Fruit fly (Drosophila melanogaster) whole organism, embryonic: ENCODE data around the gene CG12728.

Source experiments
- Abd-B ChIP-seq: fragments of 200-800 bp; sonication (Bioruptor generic); optimal IDR thresholded peaks from 2 replicates; lab custom pipeline; 2018; ENCODE audit warnings: missing biosample characterization, mild to moderate bottlenecking, missing genetic modification characterization, moderate library complexity
- B-H2 ChIP-seq: fragments of 200-800 bp; sonication (Bioruptor generic); optimal IDR thresholded peaks from 2 replicates; lab custom pipeline; 2018; ENCODE audit warnings: missing biosample characterization, mild to moderate bottlenecking, missing genetic modification characterization
- Blimp-1 ChIP-seq: fragments of 200-800 bp; sonication (Bioruptor generic); optimal IDR thresholded peaks from 3 replicates; lab custom pipeline; 2018; ENCODE audit warnings: missing biosample characterization, missing genetic modification characterization, mild to moderate bottlenecking, moderate library complexity, missing genetic modification reagents
- CG10267 ChIP-seq: fragments of 200-800 bp; sonication (Bioruptor generic); optimal IDR thresholded peaks from 2 replicates; lab custom pipeline; 2018; ENCODE audit warnings: missing biosample characterization, mild to moderate bottlenecking, missing genetic modification characterization, moderate library complexity
- CG10366 ChIP-seq: fragments of 200-800 bp; sonication (Bioruptor generic); IDR thresholded peaks from 2 replicates; pipeline ENCODE4 v1.3.6; 2022; ENCODE audit warnings: missing biosample characterization, missing genetic modification characterization
- CG13894 ChIP-seq: fragments of 200-800 bp; sonication (Bioruptor generic); optimal IDR thresholded peaks from 3 replicates; lab custom pipeline; 2018; ENCODE audit warnings: missing biosample characterization, mild to moderate bottlenecking, missing genetic modification characterization, moderate library complexity
- CG15073 ChIP-seq: fragments of 200-800 bp; sonication (Bioruptor generic); optimal IDR thresholded peaks from 2 replicates; lab custom pipeline; 2016; ENCODE audit warnings: missing biosample characterization, missing genetic modification characterization
- CG17568 ChIP-seq: fragments of 200-800 bp; sonication (Bioruptor generic); optimal IDR thresholded peaks from 2 replicates; lab custom pipeline; 2018; ENCODE audit warnings: missing biosample characterization, mild to moderate bottlenecking, missing genetic modification characterization, moderate library complexity
- CG2129 ChIP-seq: fragments of 200-800 bp; sonication (Bioruptor generic); IDR thresholded peaks from 2 replicates; pipeline ENCODE4 v1.3.6; 2022; ENCODE audit warnings: missing biosample characterization, missing genetic modification characterization; ENCODE audit not compliant: partially characterized antibody
- CG2712 ChIP-seq: fragments of 200-800 bp; optimal IDR thresholded peaks from 3 replicates; lab custom pipeline; 2019; ENCODE audit warnings: missing biosample characterization, mild to moderate bottlenecking, missing genetic modification characterization, moderate library complexity
- CG3847 ChIP-seq: fragments of 200-800 bp; sonication (Bioruptor generic); IDR thresholded peaks from 2 replicates; pipeline ENCODE4 v1.3.6; 2022; ENCODE audit warnings: missing biosample characterization, missing genetic modification characterization
- CG43689 ChIP-seq: fragments of 200-800 bp; sonication (Bioruptor generic); IDR thresholded peaks from 2 replicates; pipeline ENCODE4 v1.3.6; 2022; ENCODE audit warnings: missing biosample characterization, missing genetic modification characterization
- CG4617 ChIP-seq: fragments of 200-800 bp; sonication (Bioruptor generic); optimal IDR thresholded peaks from 3 replicates; lab custom pipeline; 2016; ENCODE audit warnings: missing biosample characterization, missing genetic modification characterization, borderline replicate concordance
- CG4730 ChIP-seq: fragments of 200-800 bp; sonication (Bioruptor generic); IDR thresholded peaks from 2 replicates; pipeline ENCODE4 v1.3.6; 2022; ENCODE audit warnings: missing biosample characterization, missing genetic modification characterization
- CG6175 ChIP-seq: fragments of 200-800 bp; sonication (Bioruptor generic); IDR thresholded peaks from 3 replicates; pipeline ENCODE4 v1.3.6; 2022; ENCODE audit warnings: missing biosample characterization, missing genetic modification characterization
- CG6683 ChIP-seq: fragments of 200-800 bp; sonication (Bioruptor generic); optimal IDR thresholded peaks from 2 replicates; lab custom pipeline; 2017; ENCODE audit warnings: missing biosample characterization, mild to moderate bottlenecking, missing genetic modification characterization, missing genetic modification reagents
- CG7928 ChIP-seq: fragments of 200-800 bp; sonication (Bioruptor generic); optimal IDR thresholded peaks from 2 replicates; lab custom pipeline; 2017; ENCODE audit warnings: missing biosample characterization, mild to moderate bottlenecking, missing genetic modification characterization
- CrebB ChIP-seq: fragments of 200-800 bp; sonication (Bioruptor generic); optimal IDR thresholded peaks from 3 replicates; lab custom pipeline; 2018; ENCODE audit warnings: missing biosample characterization, mild to moderate bottlenecking, missing genetic modification characterization
- Dref ChIP-seq: fragments of 200-800 bp; sonication (Bioruptor generic); IDR thresholded peaks from 2 replicates; pipeline ENCODE4 v1.3.6; 2022; ENCODE audit warnings: missing biosample characterization, missing genetic modification characterization
- Eip74EF ChIP-seq, 2 experiments: fragments of 200-800 bp in 1 of 2; fragments of >200 bp in 1 of 2; sonication (Bioruptor generic) in 1 of 2; optimal IDR thresholded peaks; 2 replicates each; lab custom pipeline; 2017 to 2019; ENCODE audit warnings: missing biosample characterization in 2 of 2, missing genetic modification characterization in 2 of 2, mild to moderate bottlenecking in 1 of 2, moderate library complexity in 1 of 2
- Ets97D ChIP-seq: fragments of 200-800 bp; sonication (Bioruptor generic); optimal IDR thresholded peaks from 3 replicates; lab custom pipeline; 2016; ENCODE audit warnings: missing biosample characterization, missing genetic modification characterization
- H2.0 ChIP-seq: fragments of 200-800 bp; sonication (Bioruptor generic); IDR thresholded peaks from 2 replicates; pipeline ENCODE4 v1.3.6; 2022; ENCODE audit warnings: missing biosample characterization, missing genetic modification characterization
- HmgZ ChIP-seq: fragments of 200-800 bp; sonication (Bioruptor generic); optimal IDR thresholded peaks from 2 replicates; lab custom pipeline; 2018; ENCODE audit warnings: missing biosample characterization, mild to moderate bottlenecking, missing genetic modification characterization
- MTF-1 ChIP-seq: fragments of 200-800 bp; sonication (Bioruptor generic); optimal IDR thresholded peaks from 2 replicates; lab custom pipeline; 2018; ENCODE audit warnings: missing biosample characterization, mild to moderate bottlenecking, missing genetic modification characterization, borderline replicate concordance
- Mes4 ChIP-seq: fragments of 200-800 bp; sonication (Bioruptor generic); optimal IDR thresholded peaks from 2 replicates; lab custom pipeline; 2016; ENCODE audit warnings: missing biosample characterization, missing genetic modification characterization
- NC2α ChIP-seq: fragments of 200-800 bp; sonication (Bioruptor generic); optimal IDR thresholded peaks from 2 replicates; lab custom pipeline; 2016; ENCODE audit warnings: missing biosample characterization, missing genetic modification characterization
- NC2β ChIP-seq: fragments of 200-800 bp; sonication (Bioruptor generic); optimal IDR thresholded peaks from 2 replicates; lab custom pipeline; 2016; ENCODE audit warnings: missing biosample characterization, missing genetic modification characterization
- NK7.1 ChIP-seq: fragments of 200-800 bp; sonication (Bioruptor generic); optimal IDR thresholded peaks from 3 replicates; lab custom pipeline; 2016; ENCODE audit warnings: missing biosample characterization, missing genetic modification characterization
- Sin3A ChIP-seq: fragments of >200 bp; optimal IDR thresholded peaks from 2 replicates; lab custom pipeline; 2018
- Sox100B ChIP-seq: fragments of 200-800 bp; sonication (Bioruptor generic); optimal IDR thresholded peaks from 3 replicates; lab custom pipeline; 2018; ENCODE audit warnings: missing biosample characterization, mild to moderate bottlenecking, missing genetic modification characterization
- abd-A ChIP-seq: fragments of 200-800 bp; sonication (Bioruptor generic); optimal IDR thresholded peaks from 3 replicates; lab custom pipeline; 2019; ENCODE audit warnings: missing biosample characterization, mild to moderate bottlenecking, missing genetic modification characterization, moderate library complexity
- ara ChIP-seq: fragments of 200-800 bp; sonication (Bioruptor generic); IDR thresholded peaks from 2 replicates; pipeline ENCODE4 v1.3.6; 2022; ENCODE audit warnings: missing biosample characterization, missing genetic modification characterization
- ato ChIP-seq: fragments of 200-800 bp; sonication (Bioruptor generic); IDR thresholded peaks from 2 replicates; pipeline ENCODE4 v1.3.6; 2022; ENCODE audit warnings: missing biosample characterization, missing genetic modification characterization; ENCODE audit not compliant: partially characterized antibody
- az2 ChIP-seq: fragments of 200-800 bp; sonication (Bioruptor generic); optimal IDR thresholded peaks from 3 replicates; lab custom pipeline; 2016; ENCODE audit warnings: missing biosample characterization, missing genetic modification characterization
- cato ChIP-seq: fragments of 200-800 bp; sonication (Bioruptor generic); optimal IDR thresholded peaks from 2 replicates; lab custom pipeline; 2016; ENCODE audit warnings: missing biosample characterization, missing genetic modification characterization, borderline replicate concordance
- exex ChIP-seq: fragments of 200-800 bp; sonication (Bioruptor generic); optimal IDR thresholded peaks from 4 replicates; lab custom pipeline; 2018; ENCODE audit warnings: missing biosample characterization, mild to moderate bottlenecking, missing genetic modification characterization, moderate library complexity
- fd96Cb ChIP-seq: fragments of 200-800 bp; sonication (Bioruptor generic); optimal IDR thresholded peaks from 2 replicates; lab custom pipeline; 2018; ENCODE audit warnings: missing biosample characterization, mild to moderate bottlenecking, missing genetic modification characterization, moderate library complexity
- grau ChIP-seq: fragments of 200-800 bp; optimal IDR thresholded peaks from 3 replicates; lab custom pipeline; 2019; ENCODE audit warnings: missing biosample characterization, mild to moderate bottlenecking, missing genetic modification characterization, moderate library complexity
- ind ChIP-seq: fragments of 200-800 bp; sonication (Bioruptor generic); optimal IDR thresholded peaks from 3 replicates; lab custom pipeline; 2016; ENCODE audit warnings: missing biosample characterization, missing genetic modification characterization
- kay ChIP-seq: fragments of 200-800 bp; sonication (Bioruptor generic); optimal IDR thresholded peaks from 2 replicates; lab custom pipeline; 2016; ENCODE audit warnings: missing biosample characterization, missing genetic modification characterization
- oc ChIP-seq: fragments of 200-800 bp; sonication (Bioruptor generic); optimal IDR thresholded peaks from 2 replicates; lab custom pipeline; 2018; ENCODE audit warnings: missing biosample characterization, mild to moderate bottlenecking, missing genetic modification characterization, moderate library complexity
- onecut ChIP-seq: fragments of 200-800 bp; sonication (Bioruptor generic); IDR thresholded peaks from 2 replicates; pipeline ENCODE4 v1.3.6; 2022; ENCODE audit warnings: missing biosample characterization, missing genetic modification characterization
- slp2 ChIP-seq: fragments of 200-800 bp; sonication (Bioruptor generic); optimal IDR thresholded peaks from 2 replicates; lab custom pipeline; 2016; ENCODE audit warnings: missing biosample characterization, missing genetic modification characterization
- sob ChIP-seq: fragments of 200-800 bp; sonication (Bioruptor generic); IDR thresholded peaks from 2 replicates; pipeline ENCODE4 v1.3.6; 2022; ENCODE audit warnings: missing biosample characterization, missing genetic modification characterization
- sr ChIP-seq: fragments of 200-800 bp; sonication (Bioruptor generic); IDR thresholded peaks from 3 replicates; pipeline ENCODE4 v1.3.6; 2022; ENCODE audit warnings: missing biosample characterization, missing genetic modification characterization
- tio ChIP-seq: fragments of 200-800 bp; sonication (Bioruptor generic); optimal IDR thresholded peaks from 2 replicates; lab custom pipeline; 2017; ENCODE audit warnings: missing biosample characterization, missing genetic modification characterization, inconsistent platforms
- tna ChIP-seq: fragments of 200-800 bp; sonication (Bioruptor generic); IDR thresholded peaks from 2 replicates; pipeline ENCODE4 v1.3.6; 2022; ENCODE audit warnings: missing biosample characterization, missing genetic modification characterization; ENCODE audit not compliant: partially characterized antibody
- trem ChIP-seq: fragments of 200-800 bp; optimal IDR thresholded peaks from 3 replicates; lab custom pipeline; 2019; ENCODE audit warnings: missing biosample characterization, mild to moderate bottlenecking, missing genetic modification characterization, moderate library complexity
- usp ChIP-seq: fragments of >200 bp; optimal IDR thresholded peaks from 2 replicates; lab custom pipeline; 2017; ENCODE audit warnings: missing biosample characterization, missing genetic modification characterization
- wek ChIP-seq: fragments of 200-800 bp; sonication (Bioruptor generic); optimal IDR thresholded peaks from 3 replicates; lab custom pipeline; 2018; ENCODE audit warnings: missing biosample characterization, mild to moderate bottlenecking, missing genetic modification characterization, moderate library complexity

Gene CG12728

dm6 chrX:5980883-5981282 lies 38.5 kb downstream of the CG12728 start (continued):
- TF ChIP-seq CG6175 (GFP tag; lab: Robert Waterston, UW) (no peak), CG2712 (tag; lab: Kevin White, UChicago) (peak; percentile 75), ara (peak; percentile 76), sob (GFP tag; lab: Robert Waterston, UW) (peak; percentile 82), exex (tag; lab: Kevin White, UChicago) (peak; percentile 30), Ets97D (GFP tag; lab: Kevin White, UChicago) (peak; percentile 3), CG15073 (GFP tag; lab: Kevin White, UChicago) (no peak), NC2β (no peak), Blimp-1 (GFP tag; lab: Kevin White, UChicago) (peak; percentile 70), fd96Cb (tag; lab: Kevin White, UChicago) (peak; percentile 58), kay (GFP tag; lab: Kevin White, UChicago) (peak; percentile 72), HmgZ (tag; lab: Kevin White, UChicago) (peak; percentile 83), NC2α (GFP tag; lab: Kevin White, UChicago) (no peak), Mes4 (GFP tag; lab: Kevin White, UChicago) (peak; percentile 4), cato (GFP tag; lab: Kevin White, UChicago) (no peak), az2 (GFP tag; lab: Kevin White, UChicago) (peak; percentile 45), B-H2 (GFP tag; lab: Kevin White, UChicago) (no peak), tna (GFP tag; lab: Robert Waterston, UW) (no peak), slp2 (GFP tag; lab: Kevin White, UChicago) (peak; percentile 9), CG43689 (GFP tag; lab: Robert Waterston, UW) (0 out of 2 replicates have a peak, but pooled peaks have one; percentile 61), CG2129 (GFP tag; lab: Robert Waterston, UW) (no peak), CG4617 (GFP tag; lab: Kevin White, UChicago) (peak; percentile 23), tio (peak; percentile 62), CG13894 (tag; lab: Kevin White, UChicago) (peak; percentile 74), CG17568 (GFP tag; lab: Kevin White, UChicago) (peak; percentile 65), sr (GFP tag; lab: Robert Waterston, UW) (peak; percentile 41; the same call in 1 of the 3 replicates), CG10366 (GFP tag; lab: Robert Waterston, UW) (peak; percentile 82), Sin3A (no peak), Abd-B (GFP tag; lab: Kevin White, UChicago) (peak; percentile 59), CG6683 (GFP tag; lab: Kevin White, UChicago) (peak; percentile 30), NK7.1 (GFP tag; lab: Kevin White, UChicago) (peak; percentile 14), onecut (GFP tag; lab: Robert Waterston, UW) (peak; percentile 57), Dref (GFP tag; lab: Robert Waterston, UW) (no peak; the same call in 1 of the 2 replicates), CrebB (tag; lab: Kevin White, UChicago) (peak; percentile 70), MTF-1 (GFP tag; lab: Kevin White, UChicago) (peak; percentile 44), CG3847 (peak; percentile 79), wek (GFP tag; lab: Kevin White, UChicago) (peak; percentile 21), CG4730 (GFP tag; lab: Robert Waterston, UW) (peak; percentile 77), ind (GFP tag; lab: Kevin White, UChicago) (peak; percentile 78), ato (GFP tag; lab: Robert Waterston, UW) (no peak), Eip74EF (GFP tag; optimal IDR thresholded peaks at IDR 0.05; lab: Kevin White, UChicago) (peak in 1 of 2 experiments; percentile 54), abd-A (peak; percentile 59), oc (tag; lab: Kevin White, UChicago) (peak; percentile 62), CG10267 (peak; percentile 53), H2.0 (peak; percentile 64), CG7928 (GFP tag; lab: Kevin White, UChicago) (peak; percentile 38), trem (tag; lab: Kevin White, UChicago) (peak; percentile 1), Sox100B (peak; percentile 56), usp (GFP tag; lab: Kevin White, UChicago) (no peak), grau (tag; lab: Kevin White, UChicago) (peak; percentile 79)
